Worm (Caenorhabditis elegans) whole organism, L1 larva: Measurements from ENCODE around the gene C35A5.11.
A peak's percentile ranks its signal among the peaks of the same experiment; 100 is the strongest.

ENCODE experiments used
- C04F5.9 ChIP-seq: sonication (generic microtip); optimal IDR thresholded peaks from 2 replicates; lab custom pipeline; 2016; ENCODE audit warnings: missing genetic modification characterization, missing compliant biosample characterization
- alr-1 ChIP-seq: fragments of 200-800 bp; sonication (Bioruptor generic); optimal IDR thresholded peaks from 2 replicates; lab custom pipeline; 2018; ENCODE audit warnings: borderline replicate concordance, mild to moderate bottlenecking, missing genetic modification characterization, missing compliant biosample characterization
- blmp-1 ChIP-seq: fragments of 150-350 bp; optimal IDR thresholded peaks from 2 replicates; lab custom pipeline; 2014; ENCODE audit warnings: missing biosample characterization, missing genetic modification characterization
- ceh-82 ChIP-seq, 3 experiments: fragments of 150-350 bp in 1 of 3; sonication (generic microtip) in 2 of 3; optimal IDR thresholded peaks; 2 replicates each; lab custom pipeline; 2014 to 2017; ENCODE audit warnings: missing biosample characterization in 3 of 3, missing genetic modification characterization in 3 of 3
- ceh-88 ChIP-seq: fragments of 200-800 bp; sonication (Bioruptor generic); IDR thresholded peaks from 2 replicates; pipeline ENCODE4 v1.3.6; 2022; ENCODE audit warnings: missing genetic modification characterization, missing compliant biosample characterization
- ceh-90 ChIP-seq: sonication (generic microtip); optimal IDR thresholded peaks from 2 replicates; lab custom pipeline; 2016; ENCODE audit warnings: missing genetic modification characterization, missing compliant biosample characterization
- dsc-1 ChIP-seq: sonication (generic microtip); optimal IDR thresholded peaks from 2 replicates; lab custom pipeline; 2016; ENCODE audit warnings: mild to moderate bottlenecking, missing genetic modification characterization, missing compliant biosample characterization
- elt-2 ChIP-seq: sonication (generic microtip); optimal IDR thresholded peaks from 2 replicates; lab custom pipeline; 2016; ENCODE audit warnings: missing genetic modification characterization, mild to moderate bottlenecking, inconsistent platforms, missing compliant biosample characterization, missing genetic modification reagents
- fkh-10 ChIP-seq: sonication (generic microtip); optimal IDR thresholded peaks from 2 replicates; lab custom pipeline; 2017; ENCODE audit warnings: missing biosample characterization, missing genetic modification reagents, missing genetic modification characterization
- fkh-4 ChIP-seq: sonication (generic microtip); optimal IDR thresholded peaks from 2 replicates; lab custom pipeline; 2016; ENCODE audit warnings: missing compliant biosample characterization, missing genetic modification characterization, borderline replicate concordance
- fkh-8 ChIP-seq: sonication (generic microtip); optimal IDR thresholded peaks from 2 replicates; lab custom pipeline; 2016; ENCODE audit warnings: mild to moderate bottlenecking, missing genetic modification characterization, missing compliant biosample characterization
- fos-1 ChIP-seq: fragments of 150-350 bp; optimal IDR thresholded peaks from 2 replicates; lab custom pipeline; 2014; ENCODE audit warnings: missing biosample characterization, missing genetic modification characterization
- grh-1 ChIP-seq: fragments of 200-800 bp; sonication (Bioruptor generic); IDR thresholded peaks from 2 replicates; pipeline ENCODE4 v1.3.6; 2022; ENCODE audit warnings: missing genetic modification reagents, missing genetic modification characterization, missing compliant biosample characterization
- hlh-4 ChIP-seq: sonication (generic microtip); optimal IDR thresholded peaks from 2 replicates; lab custom pipeline; 2016; ENCODE audit warnings: mild to moderate bottlenecking, missing genetic modification characterization, missing compliant biosample characterization
- hpl-2 ChIP-seq: fragments of 150-350 bp; optimal IDR thresholded peaks from 2 replicates; lab custom pipeline; 2014; ENCODE audit warnings: missing biosample characterization, missing genetic modification reagents, missing genetic modification characterization
- irx-1 ChIP-seq: sonication (generic microtip); optimal IDR thresholded peaks from 2 replicates; lab custom pipeline; 2016; ENCODE audit warnings: missing genetic modification characterization, missing compliant biosample characterization
- jun-1 ChIP-seq: fragments of 150-350 bp; optimal IDR thresholded peaks from 2 replicates; lab custom pipeline; 2014; ENCODE audit warnings: missing biosample characterization, missing genetic modification reagents, missing genetic modification characterization
- lin-14 ChIP-seq: fragments of 200-800 bp; sonication (Bioruptor generic); optimal IDR thresholded peaks from 2 replicates; lab custom pipeline; 2018; ENCODE audit warnings: mild to moderate bottlenecking, missing genetic modification characterization, moderate library complexity, missing compliant biosample characterization
- lin-39 ChIP-seq: fragments of 150-350 bp; optimal IDR thresholded peaks from 2 replicates; lab custom pipeline; 2014; ENCODE audit warnings: missing biosample characterization, missing genetic modification reagents, missing genetic modification characterization
- lir-3 ChIP-seq: sonication (generic microtip); optimal IDR thresholded peaks from 2 replicates; lab custom pipeline; 2016; ENCODE audit warnings: mild to moderate bottlenecking, missing genetic modification characterization, moderate library complexity, missing compliant biosample characterization; ENCODE audit not compliant: poor library complexity
- mef-2 ChIP-seq: fragments of 150-350 bp; optimal IDR thresholded peaks from 2 replicates; lab custom pipeline; 2014; ENCODE audit warnings: missing biosample characterization, missing genetic modification characterization
- nhr-12 ChIP-seq: sonication (generic microtip); optimal IDR thresholded peaks from 2 replicates; lab custom pipeline; 2017; ENCODE audit warnings: missing biosample characterization, missing genetic modification characterization
- nhr-20 ChIP-seq: sonication (generic microtip); optimal IDR thresholded peaks from 2 replicates; lab custom pipeline; 2016; ENCODE audit warnings: mild to moderate bottlenecking, missing genetic modification characterization, missing compliant biosample characterization
- nhr-28 ChIP-seq: fragments of 150-350 bp; optimal IDR thresholded peaks from 2 replicates; lab custom pipeline; 2014; ENCODE audit warnings: missing biosample characterization, missing genetic modification characterization
- nhr-71 ChIP-seq: sonication (generic microtip); optimal IDR thresholded peaks from 2 replicates; lab custom pipeline; 2016; ENCODE audit warnings: mild to moderate bottlenecking, missing genetic modification characterization, moderate library complexity, missing compliant biosample characterization
- nhr-76 ChIP-seq: sonication (generic microtip); optimal IDR thresholded peaks from 2 replicates; lab custom pipeline; 2017; ENCODE audit warnings: missing biosample characterization, missing genetic modification characterization
- nhr-77 ChIP-seq: fragments of 150-350 bp; optimal IDR thresholded peaks from 2 replicates; lab custom pipeline; 2014; ENCODE audit warnings: missing biosample characterization, missing genetic modification characterization
- nhr-84 ChIP-seq: sonication (generic microtip); optimal IDR thresholded peaks from 2 replicates; lab custom pipeline; 2017; ENCODE audit warnings: missing biosample characterization, missing genetic modification characterization
- pax-3 ChIP-seq: fragments of 200-800 bp; sonication (Bioruptor generic); optimal IDR thresholded peaks from 2 replicates; lab custom pipeline; 2018; ENCODE audit warnings: mild to moderate bottlenecking, missing genetic modification characterization, moderate library complexity, missing compliant biosample characterization
- rnt-1 ChIP-seq: sonication (generic microtip); optimal IDR thresholded peaks from 2 replicates; lab custom pipeline; 2016; ENCODE audit warnings: mild to moderate bottlenecking, missing genetic modification characterization, moderate library complexity, missing compliant biosample characterization
- skn-1 ChIP-seq: fragments of 150-350 bp; optimal IDR thresholded peaks from 2 replicates; lab custom pipeline; 2014; ENCODE audit warnings: missing biosample characterization, missing genetic modification characterization
- snu-23 ChIP-seq: sonication (generic microtip); optimal IDR thresholded peaks from 2 replicates; lab custom pipeline; 2016; ENCODE audit warnings: missing genetic modification characterization, missing compliant biosample characterization
- tlp-1 ChIP-seq: fragments of 150-350 bp; optimal IDR thresholded peaks from 2 replicates; lab custom pipeline; 2014; ENCODE audit warnings: missing biosample characterization, missing genetic modification characterization
- unc-98 ChIP-seq: fragments of 200-800 bp; sonication (Bioruptor generic); IDR thresholded peaks from 2 replicates; pipeline ENCODE4 v1.3.6; 2022; ENCODE audit warnings: missing genetic modification characterization, missing compliant biosample characterization
- xbp-1 ChIP-seq: sonication (generic microtip); optimal IDR thresholded peaks from 2 replicates; lab custom pipeline; 2016; ENCODE audit warnings: missing genetic modification characterization, missing compliant biosample characterization
- zip-4 ChIP-seq: fragments of 200-800 bp; sonication (Bioruptor generic); optimal IDR thresholded peaks from 2 replicates; lab custom pipeline; 2018; ENCODE audit warnings: mild to moderate bottlenecking, missing genetic modification characterization, moderate library complexity, missing compliant biosample characterization
- ztf-4 ChIP-seq: fragments of 150-350 bp; optimal IDR thresholded peaks from 2 replicates; lab custom pipeline; 2014; ENCODE audit warnings: missing biosample characterization, missing genetic modification characterization

C35A5.11 gene

DNA sequence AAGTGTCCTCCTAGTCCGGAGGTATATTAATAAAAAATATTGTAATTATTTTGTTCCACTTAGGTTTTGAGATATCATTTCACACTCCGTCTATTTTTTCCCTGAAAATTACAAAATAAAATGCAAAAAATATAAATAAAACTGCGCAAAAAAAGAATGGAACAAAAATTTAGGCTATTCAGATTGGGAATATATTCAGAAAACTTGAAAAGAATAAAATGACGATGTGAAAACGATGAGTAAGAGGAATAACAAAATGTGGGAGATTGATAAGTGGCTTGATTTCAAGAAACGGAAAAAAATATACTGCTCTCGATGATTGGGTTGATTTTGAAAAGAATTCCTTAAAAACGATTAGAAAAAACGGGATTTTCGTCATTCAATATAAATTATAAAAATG lies 11.4 kb upstream of the C35A5.11 start, which contains the start of gene dmsr-8:
Gene dmsr-8 (minus strand): TSS at position 101 of the 400 bp plus-strand sequence.
- TF ChIP-seq zip-4 (GFP tag; lab: Kevin White, UChicago): no peak
- TF ChIP-seq fkh-4: no peak
- no peak for TF ChIP-seq dsc-1 (tag; lab: Kevin White, UChicago)
- no peak for TF ChIP-seq tlp-1 (tag; lab: Kevin White, UChicago)
- no peak for TF ChIP-seq lin-39
- TF ChIP-seq nhr-20 (tag; lab: Kevin White, UChicago): no peak
- no peak for TF ChIP-seq C04F5.9 (tag; lab: Kevin White, UChicago)
- no peak for TF ChIP-seq nhr-28 (tag; lab: Kevin White, UChicago)
- no peak for TF ChIP-seq nhr-76 (tag; lab: Kevin White, UChicago)
- TF ChIP-seq ceh-82 (tag; optimal IDR thresholded peaks at IDR 0.05; lab: Kevin White, UChicago): no peak
- no peak for TF ChIP-seq xbp-1 (tag; lab: Kevin White, UChicago)
- TF ChIP-seq fkh-10: no peak
- TF ChIP-seq rnt-1: no peak
- no peak for TF ChIP-seq alr-1

DNA sequence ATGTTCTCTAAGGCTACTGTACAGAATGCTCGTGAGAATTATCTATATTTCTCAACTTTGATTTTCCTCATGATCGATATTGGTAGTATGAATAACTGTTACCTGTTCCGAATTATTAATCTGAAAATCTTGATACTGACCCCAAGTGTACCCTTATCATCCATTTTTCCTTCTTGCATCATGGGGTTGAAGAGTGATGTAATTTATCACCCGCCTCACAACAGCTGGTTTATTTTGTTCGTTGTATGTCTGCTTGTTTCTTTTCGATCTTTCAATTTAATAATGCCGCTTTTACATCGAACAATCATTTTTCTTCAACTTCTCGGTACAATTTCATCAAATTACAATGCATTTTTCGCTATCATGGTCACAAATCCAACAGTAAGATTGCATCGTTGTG lies 5.9 kb upstream of the C35A5.11 start, which contains the start of gene C35A5.6:
Gene C35A5.6 (plus strand): TSS at position 283 of the 400 bp plus-strand sequence.
- TF ChIP-seq grh-1 (GFP tag; lab: Robert Waterston, UW): no peak
- TF ChIP-seq ceh-88 (GFP tag; lab: Robert Waterston, UW): no peak
- TF ChIP-seq blmp-1 (tag; lab: Kevin White, UChicago): peak; percentile 30
- peak; percentile 4 for TF ChIP-seq skn-1
- TF ChIP-seq ztf-4 (tag; lab: Kevin White, UChicago): no peak
- peak; percentile 5 for TF ChIP-seq nhr-20 (tag; lab: Kevin White, UChicago)
- TF ChIP-seq fkh-10: no peak
- TF ChIP-seq rnt-1: peak; percentile 22
- peak; percentile 20 for TF ChIP-seq nhr-71
- peak; percentile 30 for TF ChIP-seq lin-14 (GFP tag; lab: Kevin White, UChicago)

ce11 chrV:10505553-10505952 lies 2.6 kb upstream of the C35A5.11 start, which contains the start of gene C35A5.5:
C35A5.5 (plus strand) TSS chrV:10505853.
- TF ChIP-seq hlh-4 (tag; lab: Kevin White, UChicago) (no peak), jun-1 (tag; lab: Kevin White, UChicago) (no peak), elt-2 (no peak), ztf-4 (tag; lab: Kevin White, UChicago) (no peak), mef-2 (no peak), unc-98 (no peak), ceh-88 (GFP tag; lab: Robert Waterston, UW) (no peak), fkh-8 (no peak)

- TF ChIP-seq snu-23 (GFP tag; lab: Kevin White, UChicago) (no peak), fkh-8 (no peak), elt-2 (no peak), nhr-84 (tag; lab: Kevin White, UChicago) (no peak), irx-1 (tag; lab: Kevin White, UChicago) (no peak), nhr-77 (tag; lab: Kevin White, UChicago) (no peak), nhr-71 (no peak), pax-3 (tag; lab: Kevin White, UChicago) (no peak), lir-3 (no peak), lin-39 (no peak)
Observed at ce11 chrV:10503893-10504292, 982 bp upstream of the C35A5.11 start, which contains the start of gene C35A5.10. C35A5.10 (plus strand) TSS chrV:10504193.

ce11 chrV:10501295-10501694 lies 1.6 kb downstream of the C35A5.11 start, which contains the start of gene C35A5.3:
C35A5.3 (minus strand) TSS chrV:10501395.
- no peak for TF ChIP-seq ceh-82 (tag; optimal IDR thresholded peaks at IDR 0.05; lab: Kevin White, UChicago)
- no peak for TF ChIP-seq nhr-84 (tag; lab: Kevin White, UChicago)
- TF ChIP-seq hpl-2 (GFP tag; lab: Kevin White, UChicago): no peak
- TF ChIP-seq fos-1 (tag; lab: Kevin White, UChicago): no peak
- TF ChIP-seq ceh-90: no peak
- no peak for TF ChIP-seq nhr-71
- TF ChIP-seq lin-14 (GFP tag; lab: Kevin White, UChicago): no peak
- TF ChIP-seq nhr-12 (tag; lab: Kevin White, UChicago): no peak
